Worm (Caenorhabditis elegans) whole organism, L4/young adult: ENCODE data around the gene mtg-1.

Experiments used
- W03F9.2 ChIP-seq: fragments of 150-350 bp; optimal IDR thresholded peaks from 2 replicates; lab custom pipeline; 2014; ENCODE audit warnings: missing biosample characterization, missing genetic modification characterization
- dao-5 ChIP-seq: sonication (generic microtip); optimal IDR thresholded peaks from 2 replicates; lab custom pipeline; 2016; ENCODE audit warnings: missing genotype, missing genetic modification characterization, moderate library complexity, missing compliant biosample characterization
- him-1 ChIP-seq: sonication (generic microtip); optimal IDR thresholded peaks from 2 replicates; lab custom pipeline; 2016; ENCODE audit warnings: missing genotype, missing genetic modification reagents, missing genetic modification characterization, missing compliant biosample characterization

The mtg-1 gene

DNA sequence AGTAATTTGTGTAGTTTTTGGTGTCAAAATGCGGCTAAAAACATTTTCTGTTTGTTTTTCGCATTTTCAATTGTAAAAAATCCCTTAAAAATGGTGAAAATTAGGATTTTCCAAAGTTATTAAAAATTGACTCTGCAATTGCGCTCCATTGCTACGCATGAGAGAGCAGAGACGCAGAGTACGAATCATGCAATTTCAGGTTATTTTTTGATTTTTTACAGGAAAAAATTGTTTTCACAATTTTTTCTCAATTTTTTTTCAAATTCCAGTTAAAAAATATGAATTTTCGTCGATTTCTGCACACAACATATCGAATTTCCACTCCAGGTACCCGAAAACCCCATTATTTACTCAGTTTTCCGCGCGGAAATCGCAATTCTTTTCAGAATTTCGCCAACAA lies at the start of gene mtg-1:
Gene mtg-1 (plus strand): TSS at position 160 of the 400 bp plus-strand sequence.
- TF ChIP-seq him-1 (tag; lab: Kevin White, UChicago): no peak
- TF ChIP-seq W03F9.2: peak; percentile 8
- no peak for TF ChIP-seq dao-5

DNA sequence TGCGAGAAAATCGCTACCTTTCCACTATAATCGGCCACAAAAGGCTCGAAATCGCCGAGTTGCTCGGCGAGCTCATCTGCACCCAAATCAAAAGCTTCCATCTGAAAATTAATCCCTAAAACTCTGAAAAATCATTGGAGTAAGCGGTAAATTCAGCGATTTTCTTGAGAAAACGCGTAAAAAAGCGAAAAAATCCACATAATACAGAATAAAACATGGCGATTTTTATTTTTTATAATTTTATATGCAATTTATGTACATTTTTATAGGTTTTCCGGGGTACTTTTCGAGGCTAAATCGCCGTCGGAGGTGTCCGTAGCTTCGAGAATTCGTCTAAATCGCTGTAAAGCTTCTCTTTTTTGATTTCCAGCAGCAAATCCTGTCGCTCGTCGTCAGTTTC lies 38.3 kb upstream of the mtg-1 start, which contains the start of gene Y82E9BR.19:
Gene Y82E9BR.19 (minus strand): TSS at position 101 of the 400 bp plus-strand sequence.
- TF ChIP-seq dao-5 (no peak), W03F9.2 (no peak), him-1 (tag; lab: Kevin White, UChicago) (no peak)

DNA sequence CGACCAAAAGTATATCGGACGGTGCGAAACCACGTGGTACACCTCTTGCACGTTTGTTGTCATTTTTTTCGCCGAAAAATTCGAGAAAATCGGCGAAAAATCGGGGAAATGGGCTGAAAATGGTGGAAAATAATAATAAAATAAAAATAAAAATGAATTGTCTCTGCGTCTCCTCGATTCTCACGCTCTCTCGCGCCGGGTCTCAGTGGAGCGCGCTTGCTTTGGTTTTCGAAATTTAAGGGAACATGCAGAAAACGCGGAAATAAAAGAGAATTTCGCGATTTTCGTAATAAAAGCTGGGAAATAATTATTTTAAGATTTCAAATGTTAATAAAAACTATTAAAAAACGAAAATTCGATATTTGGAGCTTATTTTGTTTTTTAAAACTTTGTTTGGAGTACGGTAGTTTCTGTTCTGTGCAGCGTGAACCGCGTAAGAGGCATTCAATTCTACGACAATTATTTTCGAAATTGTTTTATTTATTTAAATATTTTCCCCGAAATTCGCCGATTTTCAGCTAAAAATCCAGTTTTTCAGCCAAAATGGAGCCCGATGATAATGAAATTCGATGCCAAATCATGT lies 37.6 kb upstream of the mtg-1 start, which contains the start of the genes ave-1 and M01G5.1:
Gene ave-1 (minus strand): TSS at position 113 of the 583 bp plus-strand sequence.
Gene M01G5.1 (plus strand): TSS at position 539 of the 583 bp plus-strand sequence.
- TF ChIP-seq W03F9.2 (peak; percentile 50), him-1 (tag; lab: Kevin White, UChicago) (no peak), dao-5 (no peak)

ce11 chrIII:1508244-1508643 lies 25.3 kb upstream of the mtg-1 start:
- TF ChIP-seq him-1 (tag; lab: Kevin White, UChicago) (no peak), dao-5 (no peak), W03F9.2 (no peak)

DNA sequence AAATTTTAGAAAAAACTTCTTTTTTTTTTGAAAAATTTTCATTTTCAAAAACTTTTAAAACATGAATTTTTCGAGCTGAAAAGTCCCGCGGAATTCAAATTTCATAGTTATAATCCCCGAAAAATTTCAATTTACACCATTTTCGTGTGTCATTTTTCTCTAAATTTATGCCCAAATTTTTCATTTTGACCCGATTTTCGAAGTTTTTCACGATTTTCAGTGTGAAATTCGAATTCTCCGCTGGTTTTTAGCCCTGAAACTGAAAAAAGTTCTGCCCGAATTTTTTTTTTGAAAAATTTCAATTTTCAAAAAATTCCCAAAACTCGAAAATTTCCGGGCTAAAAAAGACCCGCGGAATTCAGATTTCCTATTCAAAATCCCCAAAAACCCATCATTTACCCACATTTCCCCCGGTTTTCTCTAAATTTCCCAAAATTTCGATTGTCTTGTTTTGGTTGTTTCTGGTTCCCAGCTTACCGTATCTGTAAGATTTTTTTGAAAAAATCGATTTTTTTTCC lies 24.8 kb upstream of the mtg-1 start:
- TF ChIP-seq dao-5: no peak
- no peak for TF ChIP-seq him-1 (tag; lab: Kevin White, UChicago)
- no peak for TF ChIP-seq W03F9.2

DNA sequence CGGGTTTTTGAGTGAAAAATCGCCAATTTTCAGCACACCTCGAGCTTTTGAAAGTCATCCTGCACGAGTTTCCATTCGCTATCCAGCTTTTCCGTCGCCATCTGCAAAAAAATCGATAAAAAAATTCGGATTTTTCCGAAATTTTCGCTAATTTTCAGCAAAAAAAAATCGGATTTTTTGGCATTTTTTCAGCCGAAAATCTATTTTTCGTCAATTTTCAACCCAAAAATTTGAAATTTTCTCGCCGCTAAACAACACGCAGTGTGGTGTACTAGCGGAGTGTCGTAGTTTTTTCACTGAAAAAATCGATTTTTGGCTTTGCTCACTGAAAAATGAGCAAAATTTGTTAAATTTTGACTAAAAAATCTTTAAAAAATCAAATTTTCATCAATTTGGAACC lies 15.7 kb upstream of the mtg-1 start, which contains the start of gene tmem-120:
Gene tmem-120 (minus strand): TSS at position 101 of the 400 bp plus-strand sequence.
- TF ChIP-seq dao-5 (no peak), W03F9.2 (no peak), him-1 (tag; lab: Kevin White, UChicago) (no peak)

DNA sequence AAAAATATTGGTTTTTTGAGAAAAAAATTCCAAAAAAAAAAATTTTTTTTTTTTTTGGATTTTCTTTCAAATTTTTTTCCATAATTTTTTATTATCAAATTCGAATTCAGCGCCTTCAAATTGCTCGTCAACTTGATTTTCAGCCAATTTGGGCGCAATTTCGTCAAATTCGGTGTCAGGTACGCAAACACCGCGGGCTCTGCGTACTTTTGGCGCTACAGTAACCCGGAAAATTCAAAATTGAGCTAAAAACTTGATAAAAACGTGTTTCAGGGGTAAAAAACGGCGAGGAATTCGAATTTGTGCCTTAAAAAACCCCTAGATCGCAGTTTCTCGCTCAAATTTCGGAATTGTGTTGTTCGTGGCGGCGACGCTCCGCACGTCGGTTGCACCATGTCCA lies 13.7 kb upstream of the mtg-1 start:
- no peak for TF ChIP-seq dao-5
- no peak for TF ChIP-seq him-1 (tag; lab: Kevin White, UChicago)
- TF ChIP-seq W03F9.2: no peak

DNA sequence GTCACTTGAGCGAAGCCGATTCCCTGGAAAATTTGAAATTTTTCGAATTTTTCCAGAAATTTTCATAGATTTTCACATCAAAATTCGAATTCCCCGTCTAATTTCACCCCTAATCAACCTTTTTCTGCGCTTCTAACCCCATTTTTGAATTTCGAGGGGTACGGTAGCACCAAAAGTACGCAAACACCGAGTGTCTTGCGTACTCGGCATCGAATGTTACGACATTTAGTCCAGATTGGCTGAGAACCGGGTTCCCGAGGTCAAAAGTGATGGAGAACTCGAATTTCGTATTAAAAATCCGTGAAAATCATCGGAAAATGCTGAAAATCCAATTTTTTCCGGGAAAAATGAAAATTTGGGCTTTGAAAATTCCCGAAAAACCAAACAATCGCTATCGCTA lies 5.2 kb upstream of the mtg-1 start:
- no peak for TF ChIP-seq W03F9.2
- TF ChIP-seq dao-5: no peak
- TF ChIP-seq him-1 (tag; lab: Kevin White, UChicago): no peak

DNA sequence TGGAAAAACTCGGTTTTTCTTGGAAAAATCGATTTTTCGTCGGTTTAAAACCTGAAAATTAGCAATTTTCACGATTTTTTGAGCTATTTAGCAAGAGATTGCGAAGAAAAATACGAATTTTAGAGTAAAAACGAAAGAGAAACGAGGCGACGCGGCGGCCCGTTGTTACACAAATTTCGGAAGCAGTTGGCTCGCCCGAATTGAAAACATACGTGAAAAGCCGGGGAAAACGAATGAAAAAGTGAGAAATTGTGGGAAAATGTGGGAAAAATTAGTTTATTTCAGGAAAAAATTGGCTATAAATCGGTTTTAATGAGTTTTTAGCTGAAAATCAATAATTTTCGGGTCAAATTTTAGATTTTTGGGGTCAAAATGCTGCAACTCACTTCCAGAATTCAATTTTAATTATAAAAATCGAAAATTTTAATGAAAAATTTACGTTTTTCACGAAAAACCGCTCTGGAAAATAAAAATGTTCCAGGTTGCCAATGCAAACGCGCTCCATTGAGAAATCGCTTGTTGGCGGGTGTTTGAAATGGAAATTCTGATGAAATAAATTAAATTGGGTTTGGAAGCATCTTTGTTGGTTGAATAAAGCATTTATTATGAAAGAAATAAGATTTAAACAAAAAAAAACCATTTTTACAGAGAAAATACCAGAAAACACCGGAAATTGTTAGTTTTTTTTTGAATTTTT lies 649 bp upstream of the mtg-1 start, which contains the start of gene snf-6:
Gene snf-6 (minus strand): TSS at position 51 of the 697 bp plus-strand sequence.
- no peak for TF ChIP-seq W03F9.2

DNA sequence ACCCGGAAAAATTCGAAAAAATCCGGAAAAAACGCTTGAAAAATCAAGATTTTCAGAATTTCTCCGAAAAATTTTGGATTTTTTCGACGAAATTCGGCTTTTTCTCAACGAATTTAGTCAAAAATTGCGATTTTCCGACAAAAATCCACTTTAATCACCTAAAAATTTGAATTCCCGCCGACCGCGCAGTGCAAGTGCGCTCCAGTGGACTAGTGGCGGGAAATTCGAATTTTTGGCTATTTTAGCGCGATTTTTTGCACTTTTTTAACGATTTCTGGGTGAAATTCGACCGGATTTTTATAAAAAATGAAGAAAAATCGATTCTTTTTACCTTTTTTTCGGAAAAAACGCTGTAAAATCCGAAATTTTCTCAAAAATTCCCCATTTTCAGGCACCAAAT lies 857 bp downstream of the mtg-1 start:
- TF ChIP-seq W03F9.2 (no peak), him-1 (tag; lab: Kevin White, UChicago) (no peak), dao-5 (no peak)

ce11 chrIII:1539366-1539765 lies 5.8 kb downstream of the mtg-1 start:
- TF ChIP-seq W03F9.2 (no peak), him-1 (tag; lab: Kevin White, UChicago) (no peak), dao-5 (no peak)

DNA sequence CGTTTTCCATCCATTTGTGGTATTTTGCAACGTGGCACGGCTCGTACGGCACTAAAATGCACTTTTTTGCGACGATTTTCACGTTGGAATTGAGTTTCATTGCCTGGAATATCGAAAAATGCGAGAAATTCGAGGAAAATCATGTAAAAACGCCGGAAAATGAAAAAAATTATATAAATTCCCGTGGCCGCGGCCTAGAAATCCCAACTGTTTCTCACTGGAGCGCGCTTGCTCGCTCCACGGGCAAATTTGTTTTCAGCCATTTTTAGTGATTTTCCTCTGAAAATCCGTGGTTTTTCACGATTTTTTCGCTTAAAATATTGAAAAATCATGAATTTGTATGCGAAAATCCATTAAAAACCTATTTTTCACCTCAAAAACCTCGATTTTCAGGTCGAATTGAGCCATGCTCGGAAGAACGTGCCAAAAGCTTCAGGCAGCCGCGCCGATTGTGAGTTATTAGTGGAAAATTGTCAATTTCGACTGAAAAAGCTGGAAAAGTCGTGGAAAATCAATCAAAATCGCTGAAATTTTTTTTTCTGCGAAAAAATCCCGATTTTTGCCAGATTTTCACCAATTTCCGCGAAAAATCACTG lies 6.6 kb downstream of the mtg-1 start, which contains the start of the genes Y67D2.5 and cisd-3.2:
Gene Y67D2.5 (minus strand): TSS at position 145 of the 596 bp plus-strand sequence.
Gene cisd-3.2 (plus strand): TSS at position 394 of the 596 bp plus-strand sequence.
- peak; percentile 23 for TF ChIP-seq W03F9.2
- no peak for TF ChIP-seq dao-5

DNA sequence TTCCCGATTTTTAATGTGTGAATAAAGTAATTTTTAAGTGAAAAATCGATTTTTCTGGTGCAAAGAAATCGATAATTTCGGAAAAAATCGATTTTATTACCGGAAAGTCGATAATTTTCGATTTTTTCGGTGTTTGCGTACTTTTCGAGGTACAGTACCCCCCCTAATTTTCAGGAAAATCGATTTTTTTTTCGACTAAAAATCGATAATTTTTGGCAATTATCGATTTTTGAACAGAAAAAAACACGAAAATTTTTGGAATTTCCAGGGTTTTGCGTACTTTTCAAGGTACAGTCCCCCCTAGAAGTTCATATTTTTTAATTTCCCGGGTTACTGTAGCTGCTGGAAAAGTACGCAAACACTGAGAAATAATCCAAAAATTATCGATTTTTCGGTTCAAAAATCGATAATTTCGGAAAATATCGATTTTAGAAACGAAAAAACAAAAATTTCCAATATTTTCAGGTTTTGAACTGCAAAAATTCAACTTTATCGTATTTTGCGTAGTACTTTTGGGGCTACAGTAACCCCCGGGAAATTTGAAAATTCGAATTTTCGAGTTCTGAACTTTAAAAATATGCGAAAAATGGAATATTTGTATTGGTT lies 9.9 kb downstream of the mtg-1 start:
- no peak for TF ChIP-seq W03F9.2

ce11 chrIII:1554347-1554746 lies 20.8 kb downstream of the mtg-1 start, which contains the start of gene ddx-35:
ddx-35 (minus strand) TSS chrIII:1554447.
- TF ChIP-seq him-1 (tag; lab: Kevin White, UChicago): no peak
- no peak for TF ChIP-seq W03F9.2
- TF ChIP-seq dao-5: no peak
